Worm (Caenorhabditis elegans): ENCODE measurements around the gene lips-11.
A peak's percentile ranks its signal among the peaks of the same experiment; 100 is the strongest.

Gene lips-11

DNA sequence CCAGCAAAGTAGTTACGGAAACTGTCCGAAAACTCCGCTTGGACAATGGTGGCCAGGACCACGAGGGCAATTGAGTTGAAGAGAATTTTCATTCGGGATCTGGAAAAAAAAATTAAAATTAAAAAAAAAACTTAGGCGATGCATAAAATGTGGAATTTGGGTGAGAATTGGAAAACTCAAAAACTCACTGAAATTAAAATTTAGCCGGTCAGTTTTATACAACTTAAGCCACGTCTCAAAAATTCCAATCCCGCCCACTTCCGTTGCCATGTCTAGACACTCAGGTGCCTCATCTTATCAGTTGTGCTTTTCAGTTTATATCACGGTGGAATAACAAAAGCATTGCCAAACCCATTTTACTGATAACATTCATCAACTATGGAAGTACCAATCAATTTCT, at the start of gene lips-11:
Gene lips-11 (minus strand): TSS at position 101 of the 400 bp plus-strand sequence.
- no peak for TF ChIP-seq nhr-90 (tag; optimal IDR thresholded peaks at IDR 0.05; ENCODE audit: poor library complexity)
- TF ChIP-seq elt-2 (tag; optimal IDR thresholded peaks at IDR 0.05), result peak; percentile 59

DNA sequence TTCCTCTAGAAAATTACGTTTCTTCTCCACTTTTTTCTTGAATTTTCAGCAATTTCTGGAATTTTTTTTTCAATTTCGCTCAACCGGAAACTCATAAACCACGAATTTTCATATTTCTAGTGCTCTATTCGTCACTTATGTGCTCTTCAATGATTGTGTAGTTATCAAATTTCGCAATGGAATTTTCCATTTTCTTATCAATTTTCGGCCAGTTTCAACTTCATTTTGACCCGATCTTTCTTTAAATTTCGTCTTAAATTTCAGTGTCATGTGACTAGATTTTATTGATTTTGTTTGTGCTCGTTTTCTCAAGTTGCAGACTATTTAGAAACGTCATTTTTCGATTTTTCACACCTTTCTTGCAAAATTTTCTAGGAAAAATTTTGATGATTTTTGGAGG, 48.9 kb upstream of the lips-11 start:
- TF ChIP-seq C34B4.2 (tag; optimal IDR thresholded peaks at IDR 0.05), result no peak
- TF ChIP-seq efl-1 (optimal IDR thresholded peaks at IDR 0.05), result no peak
- peak in 1 of 2 experiments; percentile 76 for TF ChIP-seq efl-1 (GFP tag; optimal IDR thresholded peaks at IDR 0.05 in 1 of 2)
- TF ChIP-seq nhr-20 (tag; optimal IDR thresholded peaks at IDR 0.05), result peak; percentile 4
- peak; percentile 92 for TF ChIP-seq elt-2 (tag; optimal IDR thresholded peaks at IDR 0.05)

DNA sequence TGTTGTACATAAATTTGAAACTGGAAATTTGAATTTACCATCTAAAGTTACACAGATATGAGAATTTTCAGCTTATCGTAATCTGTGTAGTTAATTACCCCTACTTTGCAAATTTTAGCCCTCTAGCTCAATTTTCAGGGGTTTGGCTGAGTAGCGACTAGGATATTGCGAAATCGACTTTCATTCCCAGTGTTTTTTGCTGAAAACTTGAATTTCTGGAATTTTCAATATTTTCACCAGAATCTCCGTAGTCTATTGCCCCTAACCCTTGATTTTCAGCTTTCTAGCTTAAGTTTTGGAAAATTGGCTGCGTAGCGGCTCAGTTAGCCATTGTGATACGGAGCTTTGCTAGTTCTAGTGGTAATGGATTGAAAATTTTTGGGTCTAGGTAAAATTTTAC, 46.3 kb upstream of the lips-11 start:
- no peak for TF ChIP-seq nhr-20 (tag; optimal IDR thresholded peaks at IDR 0.05)
- no peak for TF ChIP-seq efl-1 (optimal IDR thresholded peaks at IDR 0.05)
- TF ChIP-seq efl-1 (GFP tag; optimal IDR thresholded peaks at IDR 0.05 in 1 of 2), result peak in 1 of 2 experiments; percentile 15

DNA sequence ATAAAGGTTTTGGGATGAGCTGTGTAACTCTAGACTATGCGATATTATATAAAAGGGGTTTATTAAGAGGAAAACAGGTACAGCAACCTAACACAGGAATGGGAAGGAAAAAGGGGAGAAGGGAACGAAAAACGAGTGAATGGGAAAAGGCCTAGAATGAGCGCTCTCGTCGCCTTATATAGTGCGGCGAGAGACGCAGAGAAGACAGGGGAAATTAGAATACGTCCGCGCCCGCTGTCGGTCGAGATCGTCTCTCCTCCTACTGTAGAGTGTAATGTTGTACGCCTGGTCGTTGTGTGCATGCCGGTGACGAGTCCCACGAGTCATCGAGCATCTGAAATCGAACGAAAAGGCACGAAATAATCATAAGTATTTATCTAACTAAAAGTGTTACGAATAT, 42.5 kb upstream of the lips-11 start:
- TF ChIP-seq sup-37 (GFP tag; optimal IDR thresholded peaks at IDR 0.05) (no peak), ceh-63 (GFP tag; optimal IDR thresholded peaks at IDR 0.05) (no peak), fkh-10 (GFP tag; optimal IDR thresholded peaks at IDR 0.05) (no peak), C34B4.2 (tag; optimal IDR thresholded peaks at IDR 0.05) (no peak), tlp-1 (tag; optimal IDR thresholded peaks at IDR 0.05) (no peak), ceh-90 (tag; optimal IDR thresholded peaks at IDR 0.05) (no peak), C16A3.4 (tag; optimal IDR thresholded peaks at IDR 0.05) (no peak), nhr-71 (tag; optimal IDR thresholded peaks at IDR 0.05) (no peak), mdl-1 (tag; optimal IDR thresholded peaks at IDR 0.05) (no peak), zip-4 (GFP tag; optimal IDR thresholded peaks at IDR 0.05) (no peak), rnt-1 (tag; optimal IDR thresholded peaks at IDR 0.05) (no peak), nhr-20 (tag; optimal IDR thresholded peaks at IDR 0.05) (no peak), hlh-4 (tag; optimal IDR thresholded peaks at IDR 0.05) (no peak), lir-3 (tag; optimal IDR thresholded peaks at IDR 0.05; ENCODE audit: poor library complexity) (no peak), unc-30 (tag; optimal IDR thresholded peaks at IDR 0.05) (no peak), xbp-1 (tag; optimal IDR thresholded peaks at IDR 0.05) (no peak), lin-13 (GFP tag; optimal IDR thresholded peaks at IDR 0.05) (no peak), unc-130 (tag; optimal IDR thresholded peaks at IDR 0.05) (no peak)

DNA sequence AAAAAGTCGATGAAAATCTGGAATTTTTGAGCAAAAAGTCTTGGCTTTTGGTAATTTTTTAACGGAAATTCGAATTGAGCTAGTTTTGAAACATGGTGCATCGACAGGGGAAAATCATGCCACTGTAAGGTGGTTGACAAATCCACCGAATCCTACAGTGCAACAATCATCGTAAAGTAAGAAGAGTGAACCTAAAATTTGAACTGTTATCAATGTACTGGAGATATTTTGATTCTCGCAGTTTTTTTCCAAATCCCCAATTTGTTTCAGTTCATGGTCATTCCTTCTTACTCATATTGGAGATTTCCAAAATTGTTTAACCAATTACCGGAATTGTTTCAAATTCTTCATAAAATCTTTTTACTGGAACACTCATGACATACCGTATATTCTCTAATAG, 41.9 kb upstream of the lips-11 start:
- TF ChIP-seq nhr-85 (tag) (peak; percentile 6), pag-3 (tag; optimal IDR thresholded peaks at IDR 0.05; ENCODE audit: borderline replicate concordance, insufficient read depth) (no peak)

DNA sequence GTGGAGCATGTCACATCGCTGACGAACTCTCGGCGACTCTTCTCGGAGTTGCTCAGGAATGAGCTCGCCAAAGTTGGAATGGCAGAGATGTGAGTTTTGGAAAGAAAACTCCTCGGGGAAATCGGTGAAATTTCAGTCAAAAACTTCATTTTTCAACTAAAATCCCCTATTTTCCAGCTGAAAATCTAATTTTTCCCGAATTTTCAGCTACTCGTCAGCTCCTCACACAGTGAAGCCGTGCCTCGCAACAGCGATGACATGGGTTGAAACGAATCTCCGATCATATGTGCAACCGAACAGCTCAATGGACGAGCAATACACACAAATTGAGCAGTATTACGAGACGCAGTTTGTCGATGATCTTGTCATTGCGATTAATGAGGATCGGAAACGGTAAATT, 41.0 kb upstream of the lips-11 start:
- TF ChIP-seq efl-1 (optimal IDR thresholded peaks at IDR 0.05), result no peak
- TF ChIP-seq efl-1 (GFP tag; optimal IDR thresholded peaks at IDR 0.05 in 1 of 2), result peak in 1 of 2 experiments; percentile 42
- no peak for TF ChIP-seq nhr-76 (tag; optimal IDR thresholded peaks at IDR 0.05)
- no peak for TF ChIP-seq pax-3 (tag; optimal IDR thresholded peaks at IDR 0.05)

DNA sequence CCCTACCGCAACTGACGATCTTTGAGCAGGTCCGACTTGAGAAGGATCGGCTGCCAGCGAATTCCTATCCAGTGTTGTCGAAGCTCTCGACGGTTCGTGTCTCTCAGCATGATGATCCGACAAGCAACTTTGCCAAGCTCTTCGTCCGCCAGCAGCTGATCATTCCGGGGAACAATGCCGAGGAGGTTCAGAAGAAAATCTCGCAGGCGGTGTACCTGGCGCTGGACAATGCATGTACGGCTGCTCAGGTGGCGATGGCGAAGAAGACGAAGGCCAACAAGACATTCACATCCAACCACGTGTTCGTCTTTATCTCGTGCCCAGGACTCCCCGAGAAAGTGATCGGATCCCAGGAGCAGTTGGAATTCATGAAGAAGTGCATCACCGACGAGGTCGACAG, 38.6 kb upstream of the lips-11 start:
- TF ChIP-seq nhr-12 (tag; optimal IDR thresholded peaks at IDR 0.05) (no peak), nhr-11 (tag; optimal IDR thresholded peaks at IDR 0.05) (no peak), lin-15B (tag; optimal IDR thresholded peaks at IDR 0.05) (no peak), ceh-63 (GFP tag; optimal IDR thresholded peaks at IDR 0.05) (no peak), ces-1 (GFP tag; optimal IDR thresholded peaks at IDR 0.05) (no peak), lin-14 (GFP tag; optimal IDR thresholded peaks at IDR 0.05) (no peak), pqm-1 (tag; optimal IDR thresholded peaks at IDR 0.05) (no peak), mab-9 (GFP tag; IDR thresholded peaks at IDR 0.05) (no peak), sptf-1 (tag; optimal IDR thresholded peaks at IDR 0.05) (no peak), hpl-2 (GFP tag; optimal IDR thresholded peaks at IDR 0.05) (no peak), fos-1 (tag; optimal IDR thresholded peaks at IDR 0.05) (no peak), mep-1 (tag; optimal IDR thresholded peaks at IDR 0.05) (no peak), snu-23 (GFP tag; optimal IDR thresholded peaks at IDR 0.05) (no peak)

All from whole organism, L1 larva.